Fruit fly (Drosophila melanogaster) whole organism, embryonic: Measurements from ENCODE around the gene CG11986.

ENCODE experiments used
- Atf6 ChIP-seq: fragments of 200-800 bp; sonication (Bioruptor generic); IDR thresholded peaks from 2 replicates; pipeline ENCODE4 v1.3.6; 2022; ENCODE audit warnings: missing biosample characterization, missing genetic modification characterization
- BEAF-32 ChIP-seq: fragments of 200-800 bp; sonication (Bioruptor generic); optimal IDR thresholded peaks from 3 replicates; lab custom pipeline; 2017; ENCODE audit warnings: missing biosample characterization, missing genetic modification characterization, mild to moderate bottlenecking, moderate library complexity, missing genetic modification reagents
- Blimp-1 ChIP-seq: fragments of 200-800 bp; sonication (Bioruptor generic); optimal IDR thresholded peaks from 3 replicates; lab custom pipeline; 2018; ENCODE audit warnings: missing biosample characterization, missing genetic modification characterization, mild to moderate bottlenecking, moderate library complexity, missing genetic modification reagents
- CG10267 ChIP-seq: fragments of 200-800 bp; sonication (Bioruptor generic); optimal IDR thresholded peaks from 2 replicates; lab custom pipeline; 2018; ENCODE audit warnings: missing biosample characterization, mild to moderate bottlenecking, missing genetic modification characterization, moderate library complexity
- CG1233 ChIP-seq: fragments of 200-800 bp; sonication (Bioruptor generic); optimal IDR thresholded peaks from 4 replicates; lab custom pipeline; 2018; ENCODE audit warnings: missing biosample characterization, mild to moderate bottlenecking, missing genetic modification characterization
- CG13624 ChIP-seq: fragments of 200-800 bp; sonication (Bioruptor generic); optimal IDR thresholded peaks from 2 replicates; lab custom pipeline; 2016; ENCODE audit warnings: missing biosample characterization, missing genetic modification characterization
- CG1603 ChIP-seq: fragments of 200-800 bp; sonication (Bioruptor generic); optimal IDR thresholded peaks from 2 replicates; lab custom pipeline; 2019; ENCODE audit warnings: missing biosample characterization, mild to moderate bottlenecking, missing genetic modification characterization, moderate library complexity
- CG16779 ChIP-seq: fragments of 200-800 bp; sonication (Bioruptor generic); IDR thresholded peaks from 2 replicates; pipeline ENCODE4 v1.3.6; 2022; ENCODE audit warnings: missing biosample characterization, missing genetic modification characterization
- CG18262 ChIP-seq: fragments of 200-800 bp; optimal IDR thresholded peaks from 3 replicates; lab custom pipeline; 2019; ENCODE audit warnings: missing biosample characterization, mild to moderate bottlenecking, missing genetic modification characterization, moderate library complexity
- CG2875 ChIP-seq: fragments of 200-800 bp; sonication (Bioruptor generic); optimal IDR thresholded peaks from 2 replicates; lab custom pipeline; 2017; ENCODE audit warnings: missing biosample characterization, mild to moderate bottlenecking, missing genetic modification characterization, missing genetic modification reagents
- CG30020 ChIP-seq: fragments of 200-800 bp; optimal IDR thresholded peaks from 2 replicates; lab custom pipeline; 2019; ENCODE audit warnings: missing biosample characterization, mild to moderate bottlenecking, missing genetic modification characterization, moderate library complexity
- CG30403 ChIP-seq: fragments of 200-800 bp; sonication (Bioruptor generic); optimal IDR thresholded peaks from 3 replicates; lab custom pipeline; 2016; ENCODE audit warnings: missing biosample characterization, missing genetic modification characterization
- CG31365 ChIP-seq: fragments of 200-800 bp; sonication (Bioruptor generic); optimal IDR thresholded peaks from 2 replicates; lab custom pipeline; 2018; ENCODE audit warnings: missing biosample characterization, mild to moderate bottlenecking, missing genetic modification characterization
- CG43689 ChIP-seq: fragments of 200-800 bp; sonication (Bioruptor generic); IDR thresholded peaks from 2 replicates; pipeline ENCODE4 v1.3.6; 2022; ENCODE audit warnings: missing biosample characterization, missing genetic modification characterization
- CG9932 ChIP-seq: fragments of 200-800 bp; sonication (Bioruptor generic); IDR thresholded peaks from 2 replicates; pipeline ENCODE4 v1.3.6; 2022; ENCODE audit warnings: missing biosample characterization, missing genetic modification characterization
- Dip3 ChIP-seq: fragments of 200-800 bp; sonication (Bioruptor generic); optimal IDR thresholded peaks from 3 replicates; lab custom pipeline; 2016; ENCODE audit warnings: missing biosample characterization, missing genetic modification characterization
- Doc3 ChIP-seq: fragments of 200-800 bp; sonication (Bioruptor generic); IDR thresholded peaks from 3 replicates; pipeline ENCODE4 v1.3.6; 2022; ENCODE audit warnings: missing biosample characterization, missing genetic modification characterization; ENCODE audit not compliant: partially characterized antibody
- Elba2 ChIP-seq: fragments of 200-800 bp; sonication (Bioruptor generic); optimal IDR thresholded peaks from 3 replicates; lab custom pipeline; 2016; ENCODE audit warnings: missing biosample characterization, missing genetic modification characterization
- Fer3 ChIP-seq: fragments of 200-800 bp; sonication (Bioruptor generic); optimal IDR thresholded peaks from 2 replicates; lab custom pipeline; 2018; ENCODE audit warnings: missing biosample characterization, mild to moderate bottlenecking, missing genetic modification characterization, moderate library complexity
- Hr3 ChIP-seq: fragments of 200-800 bp; sonication (Bioruptor generic); optimal IDR thresholded peaks from 3 replicates; lab custom pipeline; 2016; ENCODE audit warnings: missing biosample characterization, missing genetic modification characterization
- Hsf ChIP-seq: fragments of 200-800 bp; sonication (Bioruptor generic); optimal IDR thresholded peaks from 3 replicates; lab custom pipeline; 2016; ENCODE audit warnings: missing biosample characterization, missing genetic modification characterization
- Kr ChIP-seq: fragments of 200-800 bp; sonication (Bioruptor generic); optimal IDR thresholded peaks from 2 replicates; lab custom pipeline; 2017; ENCODE audit warnings: missing biosample characterization, mild to moderate bottlenecking, missing genetic modification characterization
- Lhr ChIP-seq: fragments of 200-800 bp; sonication (Bioruptor generic); optimal IDR thresholded peaks from 3 replicates; lab custom pipeline; 2017; ENCODE audit warnings: mild to moderate bottlenecking, missing biosample characterization, missing genetic modification reagents, missing genetic modification characterization
- Lpt ChIP-seq: fragments of >200 bp; optimal IDR thresholded peaks from 2 replicates; lab custom pipeline; 2018; ENCODE audit warnings: missing biosample characterization, missing genetic modification characterization
- Med ChIP-seq: fragments of 200-800 bp; sonication (Bioruptor generic); peaks from one replicate; lab custom pipeline; 2016; ENCODE audit warnings: missing biosample characterization, missing genetic modification characterization, mild to moderate bottlenecking, inconsistent platforms, moderate library complexity
- Ptx1 ChIP-seq: fragments of 200-800 bp; sonication (Bioruptor generic); IDR thresholded peaks from 2 replicates; pipeline ENCODE4 v1.3.6; 2022; ENCODE audit warnings: missing biosample characterization, missing genetic modification characterization
- Six4 ChIP-seq: fragments of 200-800 bp; sonication (Bioruptor generic); optimal IDR thresholded peaks from 2 replicates; lab custom pipeline; 2016; ENCODE audit warnings: missing biosample characterization, missing genetic modification characterization
- Ssrp ChIP-seq: fragments of 200-800 bp; sonication (Bioruptor generic); optimal IDR thresholded peaks from 2 replicates; lab custom pipeline; 2018; ENCODE audit warnings: missing biosample characterization, mild to moderate bottlenecking, missing genetic modification characterization, moderate library complexity
- YL-1 ChIP-seq: fragments of 200-800 bp; sonication (Bioruptor generic); optimal IDR thresholded peaks from 3 replicates; lab custom pipeline; 2017; ENCODE audit warnings: missing biosample characterization, mild to moderate bottlenecking, missing genetic modification characterization
- chinmo ChIP-seq: fragments of 200-800 bp; sonication (Bioruptor generic); IDR thresholded peaks from 4 replicates; pipeline ENCODE4 v1.3.6; 2022; ENCODE audit warnings: missing biosample characterization, missing genetic modification characterization; ENCODE audit not compliant: partially characterized antibody
- chm ChIP-seq: fragments of 200-800 bp; sonication (Bioruptor generic); IDR thresholded peaks from 2 replicates; pipeline ENCODE4 v1.3.6; 2022; ENCODE audit warnings: missing biosample characterization, missing genetic modification characterization
- dati ChIP-seq: fragments of 200-800 bp; sonication (Bioruptor generic); IDR thresholded peaks from 2 replicates; pipeline ENCODE4 v1.3.6; 2022; ENCODE audit warnings: missing biosample characterization, missing genetic modification characterization
- dysf ChIP-seq: fragments of 200-800 bp; sonication (Bioruptor generic); IDR thresholded peaks from 3 replicates; pipeline ENCODE4 v1.3.6; 2022; ENCODE audit warnings: missing biosample characterization, missing genetic modification characterization
- emc ChIP-seq: fragments of 200-800 bp; sonication (Bioruptor generic); optimal IDR thresholded peaks from 2 replicates; lab custom pipeline; 2016; ENCODE audit warnings: missing biosample characterization, missing genetic modification characterization
- exex ChIP-seq: fragments of 200-800 bp; sonication (Bioruptor generic); optimal IDR thresholded peaks from 4 replicates; lab custom pipeline; 2018; ENCODE audit warnings: missing biosample characterization, mild to moderate bottlenecking, missing genetic modification characterization, moderate library complexity
- fd102C ChIP-seq: fragments of 200-800 bp; sonication (Bioruptor generic); optimal IDR thresholded peaks from 2 replicates; lab custom pipeline; 2018; ENCODE audit warnings: missing biosample characterization, mild to moderate bottlenecking, missing genetic modification characterization, moderate library complexity
- fru ChIP-seq: fragments of >200 bp; optimal IDR thresholded peaks from 2 replicates; lab custom pipeline; 2017
- gcm2 ChIP-seq: fragments of 200-800 bp; sonication (Bioruptor generic); optimal IDR thresholded peaks from 2 replicates; lab custom pipeline; 2016; ENCODE audit warnings: missing biosample characterization, missing genetic modification characterization
- gfzf ChIP-seq: fragments of 200-800 bp; sonication (Bioruptor generic); optimal IDR thresholded peaks from 2 replicates; lab custom pipeline; 2016; ENCODE audit warnings: missing biosample characterization, mild to moderate bottlenecking, missing genetic modification characterization, moderate library complexity
- jumu ChIP-seq: fragments of 200-800 bp; sonication (Bioruptor generic); optimal IDR thresholded peaks from 3 replicates; lab custom pipeline; 2016; ENCODE audit warnings: missing biosample characterization, missing genetic modification characterization
- kni ChIP-seq: fragments of 200-800 bp; sonication (Bioruptor generic); optimal IDR thresholded peaks from 3 replicates; lab custom pipeline; 2017; ENCODE audit warnings: mild to moderate bottlenecking, missing biosample characterization, missing genetic modification reagents, missing genetic modification characterization
- lab ChIP-seq: fragments of 200-800 bp; sonication (Bioruptor generic); optimal IDR thresholded peaks from 3 replicates; lab custom pipeline; 2017; ENCODE audit warnings: missing biosample characterization, missing genetic modification characterization, mild to moderate bottlenecking, moderate library complexity, missing genetic modification reagents
- nerfin-1 ChIP-seq: fragments of 200-800 bp; sonication (Bioruptor generic); optimal IDR thresholded peaks from 3 replicates; lab custom pipeline; 2019; ENCODE audit warnings: missing biosample characterization, mild to moderate bottlenecking, missing genetic modification characterization, moderate library complexity
- nerfin-2 ChIP-seq: fragments of 200-800 bp; sonication (Bioruptor generic); IDR thresholded peaks from 2 replicates; pipeline ENCODE4 v1.3.6; 2022; ENCODE audit warnings: missing biosample characterization, missing genetic modification characterization; ENCODE audit not compliant: partially characterized antibody
- nmo ChIP-seq: fragments of 200-800 bp; sonication (Bioruptor generic); optimal IDR thresholded peaks from 2 replicates; lab custom pipeline; 2018; ENCODE audit warnings: missing biosample characterization, mild to moderate bottlenecking, missing genetic modification characterization, moderate library complexity
- shn ChIP-seq: fragments of 200-800 bp; sonication (Bioruptor generic); optimal IDR thresholded peaks from 3 replicates; lab custom pipeline; 2016; ENCODE audit warnings: missing biosample characterization, missing genetic modification characterization
- sima ChIP-seq: fragments of 200-800 bp; sonication (Bioruptor generic); optimal IDR thresholded peaks from 2 replicates; lab custom pipeline; 2016; ENCODE audit warnings: missing biosample characterization, missing genetic modification characterization
- sob ChIP-seq: fragments of 200-800 bp; sonication (Bioruptor generic); IDR thresholded peaks from 2 replicates; pipeline ENCODE4 v1.3.6; 2022; ENCODE audit warnings: missing biosample characterization, missing genetic modification characterization
- toy ChIP-seq: fragments of 200-800 bp; sonication (Bioruptor generic); IDR thresholded peaks from 2 replicates; pipeline ENCODE4 v1.3.6; 2022; ENCODE audit warnings: missing biosample characterization, missing genetic modification characterization
- wek ChIP-seq: fragments of 200-800 bp; sonication (Bioruptor generic); optimal IDR thresholded peaks from 3 replicates; lab custom pipeline; 2018; ENCODE audit warnings: missing biosample characterization, mild to moderate bottlenecking, missing genetic modification characterization, moderate library complexity
- zfh2 ChIP-seq: fragments of 200-800 bp; sonication (Bioruptor generic); optimal IDR thresholded peaks from 2 replicates; lab custom pipeline; 2016; ENCODE audit warnings: missing biosample characterization, missing genetic modification characterization

The CG11986 gene

dm6 chr3R:9038652-9039051, 23.4 kb downstream of the CG11986 start, which contains the start of gene hyx (continued):
- peak; percentile 61 for TF ChIP-seq Atf6
- peak; percentile 19 for TF ChIP-seq jumu
- no peak for TF ChIP-seq exex (tag; lab: Kevin White, UChicago)
- TF ChIP-seq Doc3 (GFP tag; lab: Robert Waterston, UW): peak; percentile 88
- peak; percentile 36 for TF ChIP-seq Hsf (GFP tag; lab: Kevin White, UChicago)
- peak; percentile 53 for TF ChIP-seq CG10267 (tag; lab: Kevin White, UChicago)
- no peak for TF ChIP-seq YL-1
- TF ChIP-seq kni (GFP tag; lab: Kevin White, UChicago): no peak
- no peak for TF ChIP-seq dati (GFP tag; lab: Robert Waterston, UW)
- TF ChIP-seq nerfin-2 (GFP tag; lab: Robert Waterston, UW): 0 out of 2 replicates have a peak, but pooled peaks have one; percentile 38
- TF ChIP-seq wek: peak; percentile 52
- TF ChIP-seq chinmo (GFP tag; lab: Robert Waterston, UW): peak; percentile 78; the same call in 3 of the 4 replicates
- TF ChIP-seq zfh2 (GFP tag; lab: Kevin White, UChicago): peak; percentile 54
- TF ChIP-seq Blimp-1 (GFP tag; lab: Kevin White, UChicago): peak; percentile 3
- no peak for TF ChIP-seq sima
- TF ChIP-seq CG1603 (tag; lab: Kevin White, UChicago): peak; percentile 62
- TF ChIP-seq Fer3 (tag; lab: Kevin White, UChicago): peak; percentile 50
- TF ChIP-seq CG30020 (tag; lab: Kevin White, UChicago): no peak
- 0 out of 2 replicates have a peak, but pooled peaks have one; percentile 18 for TF ChIP-seq chm (GFP tag; lab: Robert Waterston, UW)
- TF ChIP-seq toy (GFP tag; lab: Robert Waterston, UW): no peak
- no peak for TF ChIP-seq Ssrp (tag; lab: Kevin White, UChicago)
- TF ChIP-seq CG43689 (GFP tag; lab: Robert Waterston, UW): no peak
- TF ChIP-seq gfzf (GFP tag; lab: Kevin White, UChicago): no peak
- TF ChIP-seq CG13624 (GFP tag; lab: Kevin White, UChicago): peak; percentile 49
- peak; percentile 48 for TF ChIP-seq Ptx1 (GFP tag; lab: Robert Waterston, UW)
- no peak for TF ChIP-seq CG2875 (GFP tag; lab: Kevin White, UChicago)
- peak; percentile 41 for TF ChIP-seq CG18262 (tag; lab: Kevin White, UChicago)
- TF ChIP-seq emc (GFP tag; lab: Kevin White, UChicago): no peak
- TF ChIP-seq gcm2: no peak
- TF ChIP-seq CG31365 (tag; lab: Kevin White, UChicago): no peak
- TF ChIP-seq CG9932 (GFP tag; lab: Robert Waterston, UW): peak; percentile 69
- TF ChIP-seq fru (lab: Kevin White, UChicago): no peak
- TF ChIP-seq CG1233 (GFP tag; lab: Kevin White, UChicago): peak; percentile 9
- peak; percentile 91 for TF ChIP-seq nerfin-1
- no peak for TF ChIP-seq Lhr (GFP tag; lab: Kevin White, UChicago)
- peak; percentile 7 for TF ChIP-seq fd102C
- TF ChIP-seq shn (GFP tag; lab: Kevin White, UChicago): peak; percentile 20
- no peak for TF ChIP-seq CG16779
- no peak for TF ChIP-seq Kr (GFP tag; lab: Kevin White, UChicago)
- TF ChIP-seq BEAF-32 (GFP tag; lab: Kevin White, UChicago): peak; percentile 77
- TF ChIP-seq Six4: no peak
- 0 out of 3 replicates have a peak, but pooled peaks have one; percentile 28 for TF ChIP-seq dysf (GFP tag; lab: Robert Waterston, UW)
- peak; percentile 94 for TF ChIP-seq Elba2 (GFP tag; lab: Kevin White, UChicago)
- no peak for TF ChIP-seq Lpt (GFP tag; lab: Kevin White, UChicago)
- TF ChIP-seq Dip3 (GFP tag; lab: Kevin White, UChicago): peak; percentile 20
- peak; percentile 92 for TF ChIP-seq Med (GFP tag; lab: Kevin White, UChicago)
- TF ChIP-seq sob: peak; percentile 61; the same call in 1 of the 2 replicates
- peak; percentile 56 for TF ChIP-seq lab (GFP tag; lab: Kevin White, UChicago)
- peak; percentile 27 for TF ChIP-seq nmo (GFP tag; lab: Kevin White, UChicago)
- TF ChIP-seq CG30403 (GFP tag; lab: Kevin White, UChicago): peak; percentile 66
- TF ChIP-seq Hr3 (GFP tag; lab: Kevin White, UChicago): no peak
